Fruit fly (Drosophila melanogaster) whole organism, embryonic: Measurements from ENCODE around the gene CG14958.

Experiments
- Bdp1 ChIP-seq: fragments of 200-800 bp; sonication (Bioruptor generic); optimal IDR thresholded peaks from 3 replicates; lab custom pipeline; 2016; ENCODE audit warnings: missing biosample characterization, missing genetic modification characterization
- CG10209 ChIP-seq: fragments of 200-800 bp; sonication (Bioruptor generic); optimal IDR thresholded peaks from 3 replicates; lab custom pipeline; 2017; ENCODE audit warnings: missing biosample characterization, mild to moderate bottlenecking, missing genetic modification characterization, missing genetic modification reagents
- CG10274 ChIP-seq: fragments of 200-800 bp; sonication (Bioruptor generic); optimal IDR thresholded peaks from 3 replicates; lab custom pipeline; 2017; ENCODE audit warnings: missing biosample characterization, mild to moderate bottlenecking, missing genetic modification characterization
- CG11247 ChIP-seq: fragments of 200-800 bp; sonication (Bioruptor generic); IDR thresholded peaks from 2 replicates; pipeline ENCODE4 v1.3.6; 2022; ENCODE audit warnings: missing biosample characterization, missing genetic modification characterization
- CG14710 ChIP-seq: fragments of 200-800 bp; sonication (Bioruptor generic); optimal IDR thresholded peaks from 3 replicates; lab custom pipeline; 2019; ENCODE audit warnings: missing biosample characterization, mild to moderate bottlenecking, missing genetic modification characterization, moderate library complexity
- CG14860 ChIP-seq: fragments of 200-800 bp; sonication (Bioruptor generic); IDR thresholded peaks from 3 replicates; pipeline ENCODE4 v1.3.6; 2022; ENCODE audit warnings: missing biosample characterization, missing genetic modification characterization; ENCODE audit not compliant: partially characterized antibody
- CG1602 ChIP-seq: fragments of 200-800 bp; sonication (Bioruptor generic); optimal IDR thresholded peaks from 3 replicates; lab custom pipeline; 2016; ENCODE audit warnings: missing biosample characterization, missing genetic modification characterization
- CG16779 ChIP-seq: fragments of 200-800 bp; sonication (Bioruptor generic); IDR thresholded peaks from 2 replicates; pipeline ENCODE4 v1.3.6; 2022; ENCODE audit warnings: missing biosample characterization, missing genetic modification characterization
- CG17612 ChIP-seq: fragments of 200-800 bp; sonication (Bioruptor generic); IDR thresholded peaks from 2 replicates; pipeline ENCODE4 v1.3.6; 2022; ENCODE audit warnings: missing biosample characterization, missing genetic modification characterization
- CG18599 ChIP-seq: fragments of 200-800 bp; sonication (Bioruptor generic); optimal IDR thresholded peaks from 3 replicates; lab custom pipeline; 2017; ENCODE audit warnings: missing biosample characterization, missing genetic modification characterization, mild to moderate bottlenecking, moderate library complexity, missing genetic modification reagents
- CG2199 ChIP-seq: fragments of 200-800 bp; sonication (Bioruptor generic); IDR thresholded peaks from 3 replicates; pipeline ENCODE4 v1.3.6; 2022; ENCODE audit warnings: missing biosample characterization, missing genetic modification characterization
- CG3065 ChIP-seq: fragments of 200-800 bp; sonication (Bioruptor generic); optimal IDR thresholded peaks from 2 replicates; lab custom pipeline; 2016; ENCODE audit warnings: missing biosample characterization, missing genetic modification characterization
- CG3163 ChIP-seq: fragments of 200-800 bp; sonication (Bioruptor generic); optimal IDR thresholded peaks from 3 replicates; lab custom pipeline; 2016; ENCODE audit warnings: missing biosample characterization, missing genetic modification characterization
- CG3995 ChIP-seq: fragments of 200-800 bp; sonication (Bioruptor generic); optimal IDR thresholded peaks from 3 replicates; lab custom pipeline; 2016; ENCODE audit warnings: missing biosample characterization, missing genetic modification characterization
- CG7372 ChIP-seq: fragments of 200-800 bp; sonication (Bioruptor generic); IDR thresholded peaks from 2 replicates; pipeline ENCODE4 v1.3.6; 2022; ENCODE audit warnings: missing biosample characterization, missing genetic modification characterization
- CG7786 ChIP-seq: fragments of 200-800 bp; sonication (Bioruptor generic); optimal IDR thresholded peaks from 2 replicates; lab custom pipeline; 2016; ENCODE audit warnings: missing biosample characterization, missing genetic modification characterization
- CG8388 ChIP-seq: fragments of 200-800 bp; sonication (Bioruptor generic); optimal IDR thresholded peaks from 2 replicates; lab custom pipeline; 2019; ENCODE audit warnings: missing biosample characterization, mild to moderate bottlenecking, missing genetic modification characterization, moderate library complexity
- CG8478 ChIP-seq: fragments of >200 bp; optimal IDR thresholded peaks from 2 replicates; lab custom pipeline; 2018
- CG9437 ChIP-seq: fragments of 200-800 bp; sonication (Bioruptor generic); optimal IDR thresholded peaks from 2 replicates; lab custom pipeline; 2018; ENCODE audit warnings: missing biosample characterization, mild to moderate bottlenecking, missing genetic modification characterization
- D ChIP-seq, 2 experiments: fragments of 200-800 bp in 1 of 2; fragments of >200 bp in 1 of 2; sonication (Bioruptor generic) in 1 of 2; optimal IDR thresholded peaks; 2 replicates in 1 of 2; 3 replicates in 1 of 2; lab custom pipeline; 2017; ENCODE audit warnings: mild to moderate bottlenecking in 1 of 2, missing biosample characterization in 1 of 2, missing genetic modification characterization in 1 of 2, missing genetic modification reagents in 1 of 2
- Dip3 ChIP-seq: fragments of 200-800 bp; sonication (Bioruptor generic); optimal IDR thresholded peaks from 3 replicates; lab custom pipeline; 2016; ENCODE audit warnings: missing biosample characterization, missing genetic modification characterization
- E2f1 ChIP-seq: fragments of 200-800 bp; sonication (Bioruptor generic); IDR thresholded peaks from 2 replicates; pipeline ENCODE4 v1.3.6; 2022; ENCODE audit warnings: missing biosample characterization, missing genetic modification characterization
- E2f2 ChIP-seq: fragments of 200-800 bp; sonication (Bioruptor generic); IDR thresholded peaks from 2 replicates; pipeline ENCODE4 v1.3.6; 2022; ENCODE audit warnings: missing biosample characterization, missing genetic modification characterization
- Ets97D ChIP-seq: fragments of 200-800 bp; sonication (Bioruptor generic); optimal IDR thresholded peaks from 3 replicates; lab custom pipeline; 2016; ENCODE audit warnings: missing biosample characterization, missing genetic modification characterization
- HmgD ChIP-seq: fragments of 200-800 bp; sonication (Bioruptor generic); optimal IDR thresholded peaks from 3 replicates; lab custom pipeline; 2016; ENCODE audit warnings: missing biosample characterization, missing genetic modification characterization
- MBD-R2 ChIP-seq: fragments of 200-800 bp; sonication (Bioruptor generic); IDR thresholded peaks from 2 replicates; pipeline ENCODE4 v1.3.6; 2022; ENCODE audit warnings: missing biosample characterization, missing genetic modification characterization
- ash1 ChIP-seq: fragments of 200-800 bp; sonication (Bioruptor generic); optimal IDR thresholded peaks from 2 replicates; lab custom pipeline; 2018; ENCODE audit warnings: missing biosample characterization, mild to moderate bottlenecking, missing genetic modification characterization
- cato ChIP-seq: fragments of 200-800 bp; sonication (Bioruptor generic); optimal IDR thresholded peaks from 2 replicates; lab custom pipeline; 2016; ENCODE audit warnings: missing biosample characterization, missing genetic modification characterization, borderline replicate concordance
- corto ChIP-seq: fragments of 200-800 bp; sonication (Bioruptor generic); optimal IDR thresholded peaks from 2 replicates; lab custom pipeline; 2016; ENCODE audit warnings: missing biosample characterization, mild to moderate bottlenecking, missing genetic modification characterization, moderate library complexity
- dati ChIP-seq: fragments of 200-800 bp; sonication (Bioruptor generic); IDR thresholded peaks from 2 replicates; pipeline ENCODE4 v1.3.6; 2022; ENCODE audit warnings: missing biosample characterization, missing genetic modification characterization
- dpn ChIP-seq, 2 experiments: fragments of 200-800 bp; sonication (Bioruptor generic); optimal IDR thresholded peaks; 3 replicates each; lab custom pipeline; 2016; ENCODE audit warnings: missing biosample characterization in 2 of 2, missing genetic modification characterization in 2 of 2
- en ChIP-seq: fragments of 200-800 bp; sonication (Bioruptor generic); optimal IDR thresholded peaks from 2 replicates; lab custom pipeline; 2016; ENCODE audit warnings: missing biosample characterization, missing genetic modification characterization
- fd102C ChIP-seq: fragments of 200-800 bp; sonication (Bioruptor generic); optimal IDR thresholded peaks from 2 replicates; lab custom pipeline; 2018; ENCODE audit warnings: missing biosample characterization, mild to moderate bottlenecking, missing genetic modification characterization, moderate library complexity
- fru ChIP-seq: fragments of >200 bp; optimal IDR thresholded peaks from 2 replicates; lab custom pipeline; 2017
- gfzf ChIP-seq: fragments of 200-800 bp; sonication (Bioruptor generic); optimal IDR thresholded peaks from 2 replicates; lab custom pipeline; 2016; ENCODE audit warnings: missing biosample characterization, mild to moderate bottlenecking, missing genetic modification characterization, moderate library complexity
- gro ChIP-seq: fragments of 200-800 bp; sonication (Bioruptor generic); optimal IDR thresholded peaks from 2 replicates; lab custom pipeline; 2016; ENCODE audit warnings: missing biosample characterization, missing genetic modification characterization
- h ChIP-seq: fragments of >200 bp; optimal IDR thresholded peaks from 2 replicates; lab custom pipeline; 2017
- hb ChIP-seq: fragments of 200-800 bp; sonication (Bioruptor generic); IDR thresholded peaks from 3 replicates; pipeline ENCODE4 v1.3.6; 2022; ENCODE audit warnings: missing biosample characterization, missing genetic modification characterization; ENCODE audit not compliant: partially characterized antibody
- hbn ChIP-seq: fragments of 200-800 bp; sonication (Bioruptor generic); IDR thresholded peaks from 2 replicates; pipeline ENCODE4 v1.3.6; 2022; ENCODE audit warnings: missing biosample characterization, missing genetic modification characterization; ENCODE audit not compliant: partially characterized antibody
- inv ChIP-seq: fragments of 200-800 bp; sonication (Bioruptor generic); IDR thresholded peaks from 2 replicates; pipeline ENCODE4 v1.3.6; 2022; ENCODE audit warnings: missing biosample characterization, missing genetic modification characterization; ENCODE audit not compliant: partially characterized antibody
- lbe ChIP-seq: fragments of 200-800 bp; sonication (Bioruptor generic); optimal IDR thresholded peaks from 2 replicates; lab custom pipeline; 2016; ENCODE audit warnings: missing biosample characterization, mild to moderate bottlenecking, missing genetic modification characterization
- mam ChIP-seq: fragments of 200-800 bp; sonication (Bioruptor generic); optimal IDR thresholded peaks from 3 replicates; lab custom pipeline; 2016; ENCODE audit warnings: missing biosample characterization, missing genetic modification characterization
- pan ChIP-seq, 4 experiments: fragments of >200 bp in 3 of 4; fragments of 200-800 bp in 1 of 4; sonication (Bioruptor generic) in 1 of 4; optimal IDR thresholded peaks in 3 of 4; IDR thresholded peaks in 1 of 4; 2 replicates each; pipeline versions ENCODE4 v1.3.6 to Lab custom; 2017 to 2022; ENCODE audit warnings: missing biosample characterization in 2 of 4, missing genetic modification characterization in 2 of 4, mixed read lengths in 1 of 4
- pho ChIP-seq: fragments of 200-800 bp; sonication (Bioruptor generic); optimal IDR thresholded peaks from 2 replicates; lab custom pipeline; 2016; ENCODE audit warnings: missing biosample characterization, missing genetic modification characterization
- phol ChIP-seq: fragments of 200-800 bp; sonication (Bioruptor generic); optimal IDR thresholded peaks from 3 replicates; lab custom pipeline; 2018; ENCODE audit warnings: missing biosample characterization, mild to moderate bottlenecking, missing genetic modification characterization, moderate library complexity
- trh ChIP-seq: fragments of 200-800 bp; sonication (Bioruptor generic); optimal IDR thresholded peaks from 2 replicates; lab custom pipeline; 2016; ENCODE audit warnings: missing biosample characterization, missing genetic modification characterization
- unpg ChIP-seq: fragments of 200-800 bp; sonication (Bioruptor generic); optimal IDR thresholded peaks from 3 replicates; lab custom pipeline; 2018; ENCODE audit warnings: missing biosample characterization, mild to moderate bottlenecking, missing genetic modification characterization, moderate library complexity
- vfl ChIP-seq: fragments of 200-800 bp; sonication (Bioruptor generic); optimal IDR thresholded peaks from 2 replicates; lab custom pipeline; 2016; ENCODE audit warnings: missing biosample characterization, missing genetic modification characterization
- vnd ChIP-seq: fragments of 200-800 bp; sonication (Bioruptor generic); IDR thresholded peaks from 3 replicates; pipeline ENCODE4 v1.3.6; 2022; ENCODE audit warnings: missing biosample characterization, missing genetic modification characterization; ENCODE audit not compliant: partially characterized antibody

The CG14958 gene

dm6 chr3L:3159309-3160194 lies 30.2 kb upstream of the CG14958 start, which contains the start of the genes ND-30 and CG15812 (continued):
- TF ChIP-seq Dip3 (GFP tag; lab: Kevin White, UChicago): no peak
- no peak for TF ChIP-seq gro (GFP tag; lab: Kevin White, UChicago)
- peak; percentile 95 for TF ChIP-seq CG3995 (GFP tag; lab: Kevin White, UChicago)
- TF ChIP-seq CG17612: no peak
- no peak for TF ChIP-seq lbe (GFP tag; lab: Kevin White, UChicago)
- TF ChIP-seq corto (GFP tag; lab: Kevin White, UChicago): no peak
- TF ChIP-seq CG14860 (GFP tag; lab: Robert Waterston, UW): no peak
- TF ChIP-seq ash1 (GFP tag; lab: Kevin White, UChicago): no peak
- no peak for TF ChIP-seq fd102C (GFP tag; lab: Kevin White, UChicago)
- TF ChIP-seq vnd (GFP tag; lab: Robert Waterston, UW): no peak
- TF ChIP-seq fru (lab: Kevin White, UChicago): no peak
- TF ChIP-seq unpg (GFP tag; lab: Kevin White, UChicago): no peak
- TF ChIP-seq pho (GFP tag; lab: Kevin White, UChicago): no peak
- TF ChIP-seq cato (GFP tag; lab: Kevin White, UChicago): no peak
- no peak for TF ChIP-seq CG7372 (GFP tag; lab: Robert Waterston, UW)
- TF ChIP-seq hbn (GFP tag; lab: Robert Waterston, UW): no peak
- no peak for TF ChIP-seq CG18599 (GFP tag; lab: Kevin White, UChicago)
- peak; percentile 45 for TF ChIP-seq CG1602
- no peak for TF ChIP-seq CG8388 (GFP tag; lab: Kevin White, UChicago)
- TF ChIP-seq en (GFP tag; lab: Kevin White, UChicago): no peak
- no peak for TF ChIP-seq CG3163 (GFP tag; lab: Kevin White, UChicago)
- TF ChIP-seq CG16779 (GFP tag; lab: Robert Waterston, UW): no peak
- TF ChIP-seq CG2199: no peak
- TF ChIP-seq D (optimal IDR thresholded peaks at IDR 0.05; lab: Kevin White, UChicago): no peak
- no peak for TF ChIP-seq D (GFP tag; optimal IDR thresholded peaks at IDR 0.05; lab: Kevin White, UChicago)
- peak; percentile 45 for TF ChIP-seq gfzf
- no peak for TF ChIP-seq CG10209
- peak; percentile 51 for TF ChIP-seq CG14710 (tag; lab: Kevin White, UChicago)
- no peak for TF ChIP-seq Bdp1 (GFP tag; lab: Kevin White, UChicago)
- peak in 1 of 2 experiments; percentile 1 for TF ChIP-seq dpn (GFP tag; optimal IDR thresholded peaks at IDR 0.05; lab: Kevin White, UChicago)
- TF ChIP-seq h (lab: Kevin White, UChicago): no peak
- TF ChIP-seq CG8478: no peak
- TF ChIP-seq CG9437 (GFP tag; lab: Kevin White, UChicago): peak; percentile 34
- TF ChIP-seq E2f1 (GFP tag; lab: Robert Waterston, UW): no peak
- no peak for TF ChIP-seq trh (GFP tag; lab: Kevin White, UChicago)
- peak; percentile 69 for TF ChIP-seq MBD-R2 (GFP tag; lab: Robert Waterston, UW)
- TF ChIP-seq CG11247: no peak
- no peak for TF ChIP-seq mam
- TF ChIP-seq CG10274: no peak
- 0 out of 2 replicates have a peak, but pooled peaks have one; percentile 13 for TF ChIP-seq E2f2
- no peak for TF ChIP-seq CG7786
- TF ChIP-seq vfl (GFP tag; lab: Kevin White, UChicago): no peak
- TF ChIP-seq dati: no peak
- no peak for TF ChIP-seq Ets97D (GFP tag; lab: Kevin White, UChicago)
- TF ChIP-seq phol (tag; lab: Kevin White, UChicago): peak; percentile 34
- TF ChIP-seq pan (optimal IDR thresholded peaks at IDR 0.05; lab: Kevin White, UChicago): no peak
- no peak for TF ChIP-seq pan (GFP tag; optimal IDR thresholded peaks at IDR 0.05 in 1 of 2, IDR thresholded peaks at IDR 0.05 in 1 of 2)
- TF ChIP-seq HmgD (GFP tag; lab: Kevin White, UChicago): no peak
- no peak for TF ChIP-seq inv
- no peak for TF ChIP-seq hb
- no peak for TF ChIP-seq CG3065 (GFP tag; lab: Kevin White, UChicago)
